In genomic region chr3L:21171905-21172304, dm6 we compare ENCODE assay signal across 1 fruit fly cellular context.
TF ChIP-seq lines count a peak whose summit lies in the region.

Gene Ac78C (minus strand): TSS chr3L:21171930.

TF ChIP-seq in whole organism, embryonic, 481 proteins besides CTCF, POLR2A, EP300 and RAD21 (continued from another document):
- TF ChIP-seq Myb (GFP tag; optimal IDR thresholded peaks at IDR 0.05; lab: Kevin White, UChicago) (peak; percentile 79), Xbp1 (GFP tag; optimal IDR thresholded peaks at IDR 0.05; lab: Kevin White, UChicago) (peak; percentile 91), chinmo (GFP tag; IDR thresholded peaks at IDR 0.05; lab: Robert Waterston, UW; ENCODE audit: partially characterized antibody) (peak; percentile 83; the same call in 3 of the 4 replicates), CG33557 (GFP tag; optimal IDR thresholded peaks at IDR 0.05; lab: Kevin White, UChicago) (no peak), nom (GFP tag; optimal IDR thresholded peaks at IDR 0.05; lab: Kevin White, UChicago) (no peak), ranshi (GFP tag; IDR thresholded peaks at IDR 0.05; lab: Robert Waterston, UW) (peak; percentile 89), zfh1 (GFP tag; IDR thresholded peaks at IDR 0.05; lab: Robert Waterston, UW) (peak; percentile 77), Jarid2 (GFP tag; optimal IDR thresholded peaks at IDR 0.05; lab: Kevin White, UChicago) (peak; percentile 64), MTF-1 (GFP tag; optimal IDR thresholded peaks at IDR 0.05; lab: Kevin White, UChicago; ENCODE audit: borderline replicate concordance) (peak; percentile 83), Usf (GFP tag; optimal IDR thresholded peaks at IDR 0.05; lab: Kevin White, UChicago) (peak; percentile 48), CG18262 (tag; optimal IDR thresholded peaks at IDR 0.05; lab: Kevin White, UChicago) (no peak), GATAe (GFP tag; conservative IDR thresholded peaks at IDR 0.05; lab: Robert Waterston, UW) (peak; percentile 40; the same call in 1 of the 2 replicates), CG14014 (GFP tag; IDR thresholded peaks at IDR 0.05; lab: Robert Waterston, UW) (peak; percentile 89), gce (GFP tag; IDR thresholded peaks at IDR 0.05; lab: Robert Waterston, UW) (peak; percentile 83; the same call in 2 of the 3 replicates), CG17385 (GFP tag; optimal IDR thresholded peaks at IDR 0.05; lab: Kevin White, UChicago) (peak; percentile 71), Fer1 (GFP tag; optimal IDR thresholded peaks at IDR 0.05; lab: Kevin White, UChicago) (peak; percentile 96), cas (GFP tag; IDR thresholded peaks at IDR 0.05; lab: Robert Waterston, UW) (peak; percentile 70), CrebB (tag; optimal IDR thresholded peaks at IDR 0.05; lab: Kevin White, UChicago) (peak; percentile 93), Dip3 (GFP tag; optimal IDR thresholded peaks at IDR 0.05; lab: Kevin White, UChicago) (peak; percentile 90), ash1 (GFP tag; optimal IDR thresholded peaks at IDR 0.05; lab: Kevin White, UChicago) (peak; percentile 87), repo (GFP tag; optimal IDR thresholded peaks at IDR 0.05; lab: Kevin White, UChicago) (peak; percentile 91), CG4282 (GFP tag; optimal IDR thresholded peaks at IDR 0.05; lab: Kevin White, UChicago) (peak; percentile 83), HLH3B (GFP tag; IDR thresholded peaks at IDR 0.05; lab: Robert Waterston, UW) (peak; percentile 90), grau (tag; optimal IDR thresholded peaks at IDR 0.05; lab: Kevin White, UChicago) (peak; percentile 83), fru (optimal IDR thresholded peaks at IDR 0.05; lab: Kevin White, UChicago) (no peak), sna (GFP tag; IDR thresholded peaks at IDR 0.05; lab: Robert Waterston, UW; ENCODE audit: partially characterized antibody) (no peak), Aef1 (GFP tag; IDR thresholded peaks at IDR 0.05; lab: Robert Waterston, UW) (peak; percentile 87), Max (GFP tag; optimal IDR thresholded peaks at IDR 0.05; lab: Kevin White, UChicago) (peak; percentile 65), seq (GFP tag; IDR thresholded peaks at IDR 0.05; lab: Robert Waterston, UW) (peak; percentile 87), Bteb2 (GFP tag; optimal IDR thresholded peaks at IDR 0.05; lab: Kevin White, UChicago) (peak; percentile 72), Chrac-16 (GFP tag; optimal IDR thresholded peaks at IDR 0.05; lab: Kevin White, UChicago) (peak; percentile 69), slbo (GFP tag; IDR thresholded peaks at IDR 0.05; lab: Robert Waterston, UW) (peak; percentile 93), vfl (GFP tag; optimal IDR thresholded peaks at IDR 0.05; lab: Kevin White, UChicago) (peak; percentile 91), NC2β (GFP tag; optimal IDR thresholded peaks at IDR 0.05; lab: Kevin White, UChicago) (peak; percentile 70), Med (GFP tag; lab: Kevin White, UChicago) (peak; percentile 100), CG6813 (GFP tag; optimal IDR thresholded peaks at IDR 0.05; lab: Kevin White, UChicago) (peak; percentile 91), CG3163 (GFP tag; optimal IDR thresholded peaks at IDR 0.05; lab: Kevin White, UChicago) (peak; percentile 67), bsh (GFP tag; optimal IDR thresholded peaks at IDR 0.05; lab: Kevin White, UChicago) (no peak), scrt (GFP tag; optimal IDR thresholded peaks at IDR 0.05; lab: Kevin White, UChicago) (peak; percentile 100), CG4707 (GFP tag; optimal IDR thresholded peaks at IDR 0.05; lab: Kevin White, UChicago) (no peak), Dad (GFP tag; optimal IDR thresholded peaks at IDR 0.05; lab: Kevin White, UChicago) (peak; percentile 91)
